Fruit fly (Drosophila melanogaster) ovary, adult (tissue): ENCODE measurements around the gene CG13720.

ENCODE experiments used
- CG17801 ChIP-seq: fragments of 200-800 bp; optimal IDR thresholded peaks from 2 replicates; lab custom pipeline; 2019; ENCODE audit warnings: missing biosample characterization, mild to moderate bottlenecking, missing genetic modification characterization, moderate library complexity; ENCODE audit not compliant: partially characterized antibody

CG13720 gene

dm6 chr3L:4500400-4500799 lies at the start of gene CG13720:
CG13720 (minus strand) TSS chr3L:4500500.
- no peak for TF ChIP-seq CG17801

dm6 chr3L:4549341-4549740 lies 49.0 kb upstream of the CG13720 start:
- TF ChIP-seq CG17801: no peak

DNA sequence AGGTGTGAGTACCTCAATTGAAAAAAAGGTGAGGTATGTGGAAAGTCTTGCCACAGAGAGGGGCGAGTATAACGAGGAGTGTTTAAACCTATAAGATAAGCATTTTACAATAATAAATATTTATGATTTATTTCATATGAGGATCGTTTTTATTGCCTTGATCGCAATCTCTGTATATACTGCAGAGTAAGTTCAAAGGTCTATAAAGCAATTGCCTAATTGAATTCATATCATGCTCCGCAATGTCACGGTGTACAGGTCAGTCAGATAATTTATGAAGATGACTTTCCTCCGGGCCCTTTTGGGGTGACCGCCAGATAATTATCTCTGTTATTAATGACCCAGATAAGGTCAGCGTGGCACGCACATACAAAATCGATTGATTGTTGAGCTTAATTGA lies 48.1 kb upstream of the CG13720 start:
- TF ChIP-seq CG17801: no peak

DNA sequence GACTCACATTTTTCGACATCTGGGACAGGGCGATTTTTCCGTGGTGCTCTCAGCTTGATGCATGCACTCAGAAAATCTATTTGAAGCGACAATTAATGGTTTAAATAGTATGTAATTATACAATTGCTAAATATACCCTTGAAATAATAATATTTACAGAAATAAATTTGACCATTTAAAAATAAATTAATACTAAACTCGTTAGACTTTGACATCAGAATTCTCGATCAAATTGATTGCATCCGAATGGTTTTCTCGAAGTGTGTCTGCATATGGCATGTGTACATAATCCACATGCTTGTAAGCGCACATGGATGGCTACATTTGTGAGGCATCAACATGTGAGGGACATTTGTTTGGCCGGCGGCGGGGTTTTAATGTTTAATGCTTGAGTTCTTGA lies 46.4 kb upstream of the CG13720 start:
- TF ChIP-seq CG17801: no peak

- no peak for TF ChIP-seq CG17801
These were observed 45.4 kb upstream of the CG13720 start for dm6 chr3L:4545731-4546130.

DNA sequence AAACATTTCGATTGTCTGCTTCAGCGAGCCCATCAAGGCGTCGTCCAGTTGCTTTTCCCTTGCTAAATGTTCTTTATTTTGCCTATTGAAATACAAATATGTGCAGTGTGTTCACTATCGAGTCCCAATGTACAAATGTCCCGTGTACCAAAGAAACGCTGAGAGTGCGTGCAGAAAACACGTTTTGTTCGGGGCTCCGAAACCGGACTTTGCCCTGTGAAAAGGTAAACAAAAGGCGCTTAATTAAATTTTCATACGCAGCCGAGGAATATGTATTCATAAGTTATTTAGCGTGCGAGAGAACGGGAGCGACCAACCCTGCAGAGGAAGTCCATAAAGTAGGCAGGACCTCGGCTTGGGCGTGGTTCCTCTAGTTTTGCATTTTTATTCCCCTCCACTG lies 44.8 kb upstream of the CG13720 start:
- TF ChIP-seq CG17801: no peak

- no peak for TF ChIP-seq CG17801
These were observed 44.3 kb upstream of the CG13720 start for dm6 chr3L:4544633-4545032.

DNA sequence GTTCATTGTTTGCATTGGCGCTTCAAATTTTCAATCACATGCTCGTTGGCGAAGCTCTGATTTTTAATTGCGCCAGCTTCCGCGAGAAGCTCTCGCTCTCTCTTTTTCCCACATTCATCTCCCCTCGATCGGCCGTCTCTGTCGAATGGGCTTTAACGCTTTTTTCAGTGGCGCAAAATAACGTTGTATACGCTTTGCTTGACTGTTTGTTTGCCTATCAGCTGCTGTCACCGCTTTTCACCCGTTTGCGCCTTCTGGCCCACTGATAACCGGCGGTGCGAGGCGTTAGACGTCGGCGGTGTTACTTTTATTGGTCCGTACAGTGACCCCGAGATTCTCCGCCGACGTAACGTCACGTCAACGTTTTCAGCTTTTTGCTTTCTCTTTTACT lies 43.5 kb upstream of the CG13720 start:
- TF ChIP-seq CG17801: no peak

dm6 chr3L:4543034-4543806 lies 42.9 kb upstream of the CG13720 start:
- no peak for TF ChIP-seq CG17801

- TF ChIP-seq CG17801: no peak
These were observed 42.2 kb upstream of the CG13720 start for dm6 chr3L:4542530-4542929.

- peak; percentile 99 for TF ChIP-seq CG17801
These were observed 41.5 kb upstream of the CG13720 start, which contains the start of gene CG11357 for dm6 chr3L:4541573-4542371. CG11357 (plus strand) TSS chr3L:4542051.

DNA sequence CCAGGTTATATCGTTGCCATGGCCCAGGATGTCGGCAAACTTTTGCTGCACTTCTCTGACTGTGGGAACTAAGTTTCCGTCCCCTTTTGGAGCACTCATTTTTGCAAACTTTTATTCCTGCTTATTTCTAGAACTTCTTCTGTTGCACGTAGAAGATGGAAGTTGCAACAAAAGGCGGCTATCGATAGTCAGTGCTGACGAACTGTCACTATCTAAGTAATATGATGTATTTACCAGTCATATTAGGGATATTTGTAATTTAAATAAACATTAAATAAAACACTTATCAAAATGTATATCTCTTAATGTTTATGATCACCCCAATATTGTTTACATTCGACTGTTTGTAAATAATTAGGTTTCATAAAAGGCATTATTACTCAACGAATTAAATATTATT lies 40.8 kb upstream of the CG13720 start, which contains the start of gene CG32243:
CG32243 (minus strand) TSS at position 175 of the 400 bp plus-strand sequence.
- TF ChIP-seq CG17801: no peak

DNA sequence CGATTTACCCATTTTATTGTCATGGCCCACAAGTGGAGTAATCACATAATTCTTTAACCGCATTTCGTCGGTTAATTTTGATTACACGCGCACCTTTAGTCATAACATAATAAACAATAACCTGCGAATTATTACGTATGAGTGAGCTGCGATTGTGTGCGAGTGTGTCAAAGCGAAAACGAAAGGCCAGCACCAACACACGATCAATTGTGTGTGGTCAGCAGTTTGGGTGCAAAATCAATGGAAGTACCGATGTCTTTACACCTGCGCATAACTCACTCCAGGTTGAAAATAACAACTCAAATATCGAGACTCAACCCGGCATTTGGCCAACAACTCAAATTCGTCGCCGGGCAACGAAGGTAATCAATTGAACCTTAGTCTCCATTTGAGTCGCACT lies 34.2 kb upstream of the CG13720 start:
- TF ChIP-seq CG17801: no peak

- peak; percentile 24 for TF ChIP-seq CG17801
These were observed 33.6 kb upstream of the CG13720 start for dm6 chr3L:4533941-4534340.

dm6 chr3L:4532841-4533619 lies 32.7 kb upstream of the CG13720 start, which contains the start of gene CG11353:
CG11353 (plus strand) TSS chr3L:4533170.
- peak; percentile 6 for TF ChIP-seq CG17801

DNA sequence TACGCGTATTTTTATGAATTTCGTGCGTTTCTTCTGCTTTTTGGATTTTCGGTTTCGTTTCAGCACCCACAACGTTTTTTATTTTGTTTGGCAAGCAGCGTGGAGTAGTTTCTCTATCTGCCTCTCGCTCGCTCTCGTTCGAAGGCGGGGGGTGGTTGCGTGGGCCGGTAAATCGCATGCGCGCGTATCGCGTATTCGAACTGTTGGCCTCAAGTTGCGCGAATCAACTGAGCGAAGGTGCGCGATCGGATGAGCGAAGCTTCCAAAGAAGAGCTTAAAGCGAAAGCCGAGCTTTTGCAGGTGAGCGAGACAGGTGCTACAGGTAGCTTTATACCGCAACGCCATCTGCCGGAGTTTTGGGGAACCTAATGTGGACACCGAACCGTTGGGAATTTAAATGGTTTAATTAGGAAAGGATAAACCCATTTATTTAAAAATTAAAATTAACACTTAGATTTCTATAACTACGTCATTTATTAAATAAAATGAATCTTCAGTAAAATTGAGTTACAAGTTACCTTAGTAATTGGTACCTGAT lies 31.7 kb upstream of the CG13720 start, which contains the start of gene Tie:
Tie (minus strand) TSS at position 205 of the 538 bp plus-strand sequence.
- TF ChIP-seq CG17801: peak; percentile 34
